Worm (Caenorhabditis elegans): ENCODE results near the gene ZK856.5.

ZK856.5 gene

ce11 chrV:10205483-10205882 lies 15.6 kb upstream of the ZK856.5 start, which contains the start of gene ZK856.16:
Gene ZK856.16, minus strand, starts transcription at chrV:10205583.
- TF ChIP-seq flt-1 (GFP tag; IDR thresholded peaks at IDR 0.05): no peak
- no peak for TF ChIP-seq ztf-29 (GFP tag; IDR thresholded peaks at IDR 0.05)
- TF ChIP-seq T22C8.4 (GFP tag; IDR thresholded peaks at IDR 0.05): no peak
- TF ChIP-seq tab-1 (GFP tag; IDR thresholded peaks at IDR 0.05): no peak

DNA sequence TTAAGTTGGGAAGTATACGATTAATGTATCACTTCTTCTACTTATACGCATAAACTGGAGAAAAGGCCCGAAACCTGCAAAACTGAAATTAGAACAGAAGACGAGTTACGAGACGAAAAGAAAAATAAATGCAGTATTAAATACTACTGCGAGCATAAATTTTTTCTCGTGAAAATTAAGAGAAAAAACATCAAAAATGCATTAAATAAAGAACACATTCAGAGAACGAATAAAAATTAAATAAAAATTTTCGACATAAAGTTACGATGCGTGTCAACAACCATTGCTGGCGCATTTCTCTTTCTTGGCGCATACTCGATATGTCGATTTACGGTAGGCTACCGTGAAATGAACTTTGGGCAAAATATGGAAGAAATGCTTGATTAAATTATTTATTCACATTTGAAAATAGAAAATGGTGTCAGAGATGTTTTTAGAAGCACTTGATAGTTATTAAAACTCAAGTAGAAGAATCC lies 15.0 kb upstream of the ZK856.5 start, which contains the start of the genes ZK856.19 and ZK856.11:
Gene ZK856.19, minus strand, starts transcription at position 51 of the 476 bp plus-strand sequence.
Gene ZK856.11, minus strand, starts transcription at position 76 of the 476 bp plus-strand sequence.
- TF ChIP-seq med-1 (GFP tag; optimal IDR thresholded peaks at IDR 0.05; ENCODE audit: insufficient read depth) (no peak), flt-1 (GFP tag; IDR thresholded peaks at IDR 0.05) (no peak), ref-1 (GFP tag; conservative IDR thresholded peaks at IDR 0.05) (no peak), ztf-29 (GFP tag; IDR thresholded peaks at IDR 0.05) (no peak), cog-1 (tag; optimal IDR thresholded peaks at IDR 0.05) (no peak)

ce11 chrV:10203435-10204009 lies 13.6 kb upstream of the ZK856.5 start, which contains the start of gene chpf-1:
Gene chpf-1, minus strand, starts transcription at chrV:10203485.
- TF ChIP-seq klf-2 (GFP tag; conservative IDR thresholded peaks at IDR 0.05) (no peak), T22C8.4 (GFP tag; IDR thresholded peaks at IDR 0.05) (no peak; the same call in 1 of the 2 replicates), ref-1 (GFP tag; conservative IDR thresholded peaks at IDR 0.05) (no peak), ztf-29 (GFP tag; IDR thresholded peaks at IDR 0.05) (no peak), flt-1 (GFP tag; IDR thresholded peaks at IDR 0.05) (no peak), cog-1 (tag; optimal IDR thresholded peaks at IDR 0.05) (no peak), med-1 (GFP tag; optimal IDR thresholded peaks at IDR 0.05; ENCODE audit: insufficient read depth) (no peak), ztf-23 (GFP tag; IDR thresholded peaks at IDR 0.05) (no peak)

DNA sequence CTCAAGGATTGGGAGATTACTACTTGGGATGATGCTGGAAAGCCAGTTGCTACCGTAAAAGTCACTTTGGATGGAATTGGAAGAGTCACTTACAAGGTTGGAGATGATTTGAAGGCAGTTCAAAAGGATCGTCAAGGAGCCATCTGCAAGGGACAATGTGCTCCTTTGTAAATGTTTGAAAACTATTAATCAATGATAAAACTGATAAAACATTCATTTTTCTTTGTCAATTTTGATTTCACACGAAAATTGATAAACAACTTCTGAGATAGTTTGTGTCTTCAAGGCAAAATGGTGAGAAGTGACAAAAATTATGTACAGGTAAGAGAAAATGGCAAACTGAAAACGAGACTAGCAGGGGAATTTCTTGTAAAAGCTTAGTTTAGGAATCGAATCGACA lies 12.4 kb upstream of the ZK856.5 start:
- no peak for TF ChIP-seq med-1 (GFP tag; optimal IDR thresholded peaks at IDR 0.05; ENCODE audit: insufficient read depth)
- no peak for TF ChIP-seq ref-1 (GFP tag; conservative IDR thresholded peaks at IDR 0.05)
- no peak for TF ChIP-seq flt-1 (GFP tag; IDR thresholded peaks at IDR 0.05)
- no peak for TF ChIP-seq T22C8.4 (GFP tag; IDR thresholded peaks at IDR 0.05)
- TF ChIP-seq ztf-29 (GFP tag; IDR thresholded peaks at IDR 0.05): no peak
- no peak for TF ChIP-seq cog-1 (tag; optimal IDR thresholded peaks at IDR 0.05)
- no peak for TF ChIP-seq ztf-23 (GFP tag; IDR thresholded peaks at IDR 0.05)
- no peak for TF ChIP-seq tab-1 (GFP tag; IDR thresholded peaks at IDR 0.05)
- TF ChIP-seq klf-2 (GFP tag; conservative IDR thresholded peaks at IDR 0.05): no peak

DNA sequence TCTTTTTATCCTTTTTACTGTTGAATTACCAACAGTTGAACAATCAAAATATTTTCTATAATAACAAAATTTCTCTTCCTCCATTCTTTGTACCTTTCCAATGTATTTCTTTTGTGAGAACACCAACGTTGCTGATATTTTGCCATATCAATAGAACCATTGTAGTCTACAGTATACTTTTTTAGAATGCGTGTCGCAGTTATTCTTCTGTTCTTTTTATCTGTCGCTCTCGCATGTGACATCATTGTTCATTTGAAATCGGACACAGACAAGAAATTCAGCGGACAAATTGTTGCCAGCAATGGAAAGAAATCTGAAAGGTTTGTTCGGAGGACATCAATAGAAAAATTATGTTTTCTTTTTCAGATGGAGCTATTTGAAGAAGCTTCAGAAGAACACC lies 12.0 kb upstream of the ZK856.5 start, which contains the start of gene ZK856.7:
Gene ZK856.7, plus strand, starts transcription at position 186 of the 400 bp plus-strand sequence.
- TF ChIP-seq klf-2 (GFP tag; conservative IDR thresholded peaks at IDR 0.05) (no peak), ref-1 (GFP tag; conservative IDR thresholded peaks at IDR 0.05) (no peak), ztf-29 (GFP tag; IDR thresholded peaks at IDR 0.05) (no peak), med-1 (GFP tag; optimal IDR thresholded peaks at IDR 0.05; ENCODE audit: insufficient read depth) (no peak), flt-1 (GFP tag; IDR thresholded peaks at IDR 0.05) (no peak), cog-1 (tag; optimal IDR thresholded peaks at IDR 0.05) (no peak), T22C8.4 (GFP tag; IDR thresholded peaks at IDR 0.05) (no peak), ztf-23 (GFP tag; IDR thresholded peaks at IDR 0.05) (no peak), tab-1 (GFP tag; IDR thresholded peaks at IDR 0.05) (no peak)

- no peak for TF ChIP-seq ref-1 (GFP tag; conservative IDR thresholded peaks at IDR 0.05)
These were observed 8.5 kb upstream of the ZK856.5 start, which contains the start of gene ZK856.6 for ce11 chrV:10198386-10198785. Gene ZK856.6, plus strand, starts transcription at chrV:10198686.

DNA sequence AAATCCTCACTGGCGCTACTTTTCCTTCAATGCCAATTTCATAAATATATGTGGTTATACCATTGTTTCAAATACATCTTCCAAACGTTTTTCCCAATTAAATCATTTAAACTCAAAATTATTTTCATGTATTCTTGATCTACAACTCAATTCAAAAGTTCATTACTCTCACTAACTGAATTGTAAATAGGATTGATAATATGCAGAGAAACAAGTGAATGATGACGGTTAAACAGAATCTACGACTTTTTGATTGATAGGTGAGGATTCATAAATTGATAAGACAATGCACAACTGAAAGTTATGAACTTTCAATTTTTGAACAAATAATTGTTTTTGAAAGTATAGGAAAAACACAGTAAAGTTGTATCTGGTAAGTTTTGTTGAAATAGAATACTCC lies 1.3 kb upstream of the ZK856.5 start:
- TF ChIP-seq ztf-29 (GFP tag; IDR thresholded peaks at IDR 0.05): no peak
- TF ChIP-seq klf-2 (GFP tag; conservative IDR thresholded peaks at IDR 0.05): no peak
- TF ChIP-seq ref-1 (GFP tag; conservative IDR thresholded peaks at IDR 0.05): no peak
- TF ChIP-seq med-1 (GFP tag; optimal IDR thresholded peaks at IDR 0.05; ENCODE audit: insufficient read depth): no peak
- no peak for TF ChIP-seq ztf-23 (GFP tag; IDR thresholded peaks at IDR 0.05)
- TF ChIP-seq flt-1 (GFP tag; IDR thresholded peaks at IDR 0.05): no peak

DNA sequence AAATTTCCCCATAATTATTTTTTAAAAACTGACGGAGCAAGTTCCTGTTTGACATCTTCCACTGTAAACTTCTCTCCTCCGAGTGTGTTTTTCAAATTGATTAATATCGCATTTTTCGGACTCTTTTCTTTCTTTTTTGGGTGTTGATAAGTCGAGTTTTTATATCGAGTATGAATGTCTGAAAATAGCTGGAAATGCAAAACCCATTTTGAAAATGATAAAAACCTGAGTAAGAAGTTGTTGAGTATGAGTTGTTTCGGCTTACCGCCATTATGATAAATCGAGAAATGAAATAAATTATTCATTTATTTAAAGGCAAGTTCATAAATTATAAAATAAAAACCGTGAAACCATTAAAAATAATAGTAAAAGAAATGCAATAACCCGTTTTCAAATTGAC lies 4.2 kb downstream of the ZK856.5 start, which contains the start of gene ZK856.18:
Gene ZK856.18, minus strand, starts transcription at position 289 of the 400 bp plus-strand sequence.
- TF ChIP-seq flt-1 (GFP tag; IDR thresholded peaks at IDR 0.05) (no peak), T22C8.4 (GFP tag; IDR thresholded peaks at IDR 0.05) (no peak), cog-1 (tag; optimal IDR thresholded peaks at IDR 0.05) (no peak), med-1 (GFP tag; optimal IDR thresholded peaks at IDR 0.05; ENCODE audit: insufficient read depth) (no peak), ztf-23 (GFP tag; IDR thresholded peaks at IDR 0.05) (no peak), tab-1 (GFP tag; IDR thresholded peaks at IDR 0.05) (no peak), ref-1 (GFP tag; conservative IDR thresholded peaks at IDR 0.05) (no peak), klf-2 (GFP tag; conservative IDR thresholded peaks at IDR 0.05) (no peak), ztf-29 (GFP tag; IDR thresholded peaks at IDR 0.05) (no peak)

DNA sequence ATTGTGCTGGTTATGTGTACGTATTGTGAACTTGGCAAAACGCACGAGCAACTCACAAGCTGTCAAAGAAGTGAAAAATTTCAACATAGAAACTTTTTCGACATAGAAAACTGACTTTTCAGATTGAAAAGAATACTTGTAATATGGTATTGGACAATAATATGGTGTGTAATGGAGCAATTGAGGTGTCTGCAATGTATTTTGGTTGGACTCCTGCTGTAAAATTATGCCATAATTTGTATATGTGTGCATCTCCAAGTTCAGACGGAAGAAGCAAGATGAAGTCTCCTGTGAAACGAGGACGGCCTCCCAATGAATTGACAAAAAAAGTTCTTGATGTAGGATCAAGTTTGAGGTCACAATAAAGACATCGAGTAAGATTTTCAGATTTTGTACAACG lies 6.1 kb downstream of the ZK856.5 start:
- TF ChIP-seq ztf-23 (GFP tag; IDR thresholded peaks at IDR 0.05) (no peak), klf-2 (GFP tag; conservative IDR thresholded peaks at IDR 0.05) (no peak), T22C8.4 (GFP tag; IDR thresholded peaks at IDR 0.05) (no peak), ztf-29 (GFP tag; IDR thresholded peaks at IDR 0.05) (no peak), med-1 (GFP tag; optimal IDR thresholded peaks at IDR 0.05; ENCODE audit: insufficient read depth) (no peak), flt-1 (GFP tag; IDR thresholded peaks at IDR 0.05) (no peak), tab-1 (GFP tag; IDR thresholded peaks at IDR 0.05) (no peak), cog-1 (tag; optimal IDR thresholded peaks at IDR 0.05) (no peak)

DNA sequence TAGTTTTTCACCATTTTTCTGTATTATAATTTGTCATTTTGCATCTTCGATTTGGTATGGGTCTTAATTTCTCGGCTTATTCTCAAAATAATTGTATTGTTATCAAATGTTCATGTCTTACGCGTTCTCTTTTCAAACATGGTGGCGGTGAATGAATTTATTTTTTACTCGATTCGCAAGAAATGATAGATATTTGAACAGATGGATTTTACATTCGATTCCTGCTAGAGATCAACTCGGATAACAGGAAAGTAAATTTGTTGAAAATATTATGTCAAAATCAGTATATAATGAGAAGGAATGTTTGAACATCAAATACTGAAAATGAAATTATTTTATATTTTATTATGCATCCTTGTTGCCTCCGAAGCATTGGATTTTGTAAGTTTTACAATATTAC lies 6.9 kb downstream of the ZK856.5 start, which contains the start of gene ZK856.4:
Gene ZK856.4, plus strand, starts transcription at position 301 of the 400 bp plus-strand sequence.
- TF ChIP-seq T22C8.4 (GFP tag; IDR thresholded peaks at IDR 0.05): no peak
- no peak for TF ChIP-seq cog-1 (tag; optimal IDR thresholded peaks at IDR 0.05)
- TF ChIP-seq med-1 (GFP tag; optimal IDR thresholded peaks at IDR 0.05; ENCODE audit: insufficient read depth): no peak
- TF ChIP-seq flt-1 (GFP tag; IDR thresholded peaks at IDR 0.05): no peak
- TF ChIP-seq ref-1 (GFP tag; conservative IDR thresholded peaks at IDR 0.05): no peak
- no peak for TF ChIP-seq tab-1 (GFP tag; IDR thresholded peaks at IDR 0.05)
- TF ChIP-seq ztf-29 (GFP tag; IDR thresholded peaks at IDR 0.05): no peak
- TF ChIP-seq ztf-23 (GFP tag; IDR thresholded peaks at IDR 0.05): no peak
- TF ChIP-seq klf-2 (GFP tag; conservative IDR thresholded peaks at IDR 0.05): no peak

All from whole organism, midembryonic.